Worm (Caenorhabditis elegans) whole organism, late embryonic: Measurements from ENCODE around the gene kat-1.

Experiments
- F13H6.1 ChIP-seq: sonication (generic microtip); optimal IDR thresholded peaks from 2 replicates; lab custom pipeline; 2016; ENCODE audit warnings: missing genetic modification characterization, missing compliant biosample characterization
- ceh-30 ChIP-seq: fragments of 150-350 bp; optimal IDR thresholded peaks from 2 replicates; lab custom pipeline; 2014; ENCODE audit warnings: missing biosample characterization, missing genetic modification characterization
- ceh-45 ChIP-seq: fragments of 200-800 bp; sonication (Bioruptor generic); IDR thresholded peaks from 2 replicates; pipeline ENCODE4 v1.3.6; 2022; ENCODE audit warnings: missing genetic modification reagents, missing genetic modification characterization, missing compliant biosample characterization
- elt-4 ChIP-seq: sonication (generic microtip); optimal IDR thresholded peaks from 2 replicates; lab custom pipeline; 2016; ENCODE audit warnings: missing genetic modification characterization, missing compliant biosample characterization
- fax-1 ChIP-seq: sonication (generic microtip); optimal IDR thresholded peaks from 2 replicates; lab custom pipeline; 2016; ENCODE audit warnings: missing genotype, missing genetic modification characterization, missing compliant biosample characterization
- lim-6 ChIP-seq: sonication (generic microtip); optimal IDR thresholded peaks from 2 replicates; lab custom pipeline; 2016; ENCODE audit warnings: missing genetic modification characterization, missing compliant biosample characterization
- nhr-232 ChIP-seq: sonication (generic microtip); optimal IDR thresholded peaks from 2 replicates; lab custom pipeline; 2016; ENCODE audit warnings: missing genetic modification characterization, missing compliant biosample characterization
- pha-2 ChIP-seq: sonication (generic microtip); optimal IDR thresholded peaks from 2 replicates; lab custom pipeline; 2017; ENCODE audit warnings: mild to moderate bottlenecking, missing genetic modification characterization, missing compliant biosample characterization
- ref-2 ChIP-seq: sonication (generic microtip); optimal IDR thresholded peaks from 2 replicates; lab custom pipeline; 2016; ENCODE audit warnings: missing genetic modification characterization, missing compliant biosample characterization
- sox-4 ChIP-seq: sonication (generic microtip); optimal IDR thresholded peaks from 2 replicates; lab custom pipeline; 2017; ENCODE audit warnings: mild to moderate bottlenecking, missing genetic modification characterization, inconsistent platforms, missing compliant biosample characterization

ce11 chrII:7070434-7070833, 3.2 kb upstream of the kat-1 start:
- TF ChIP-seq ceh-30 (tag; lab: Kevin White, UChicago) (no peak), fax-1 (tag; lab: Kevin White, UChicago) (no peak), sox-4 (tag; lab: Kevin White, UChicago) (no peak), lim-6 (tag; lab: Kevin White, UChicago) (no peak), ceh-45 (no peak), pha-2 (tag; lab: Kevin White, UChicago) (no peak), F13H6.1 (tag; lab: Kevin White, UChicago) (no peak), nhr-232 (tag; lab: Kevin White, UChicago) (no peak), elt-4 (tag; lab: Kevin White, UChicago) (no peak), ref-2 (tag; lab: Kevin White, UChicago) (no peak)
